Fruit fly (Drosophila melanogaster): Measurements from ENCODE around the gene prt.

Gene prt

DNA sequence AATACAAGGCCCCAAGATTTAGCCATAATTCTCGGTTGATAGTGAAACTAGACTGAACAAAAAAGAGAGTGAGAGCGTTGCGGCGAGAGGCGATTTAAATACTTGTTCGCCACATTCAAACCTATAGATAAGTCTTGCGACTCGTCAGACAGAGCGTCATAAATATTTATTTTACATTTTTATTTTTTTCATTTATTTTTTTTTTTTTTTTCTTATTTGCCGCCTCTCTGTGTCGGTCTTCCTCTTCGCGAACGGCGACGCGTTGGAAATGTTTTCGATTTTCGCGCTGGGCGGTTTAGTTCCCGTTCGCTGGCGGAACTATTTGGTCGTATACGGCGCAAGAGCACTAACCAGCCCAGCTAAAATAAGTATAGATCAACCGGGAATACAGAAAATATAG lies 29.3 kb upstream of the prt start:
- no peak for TF ChIP-seq Crg-1 (GFP tag; optimal IDR thresholded peaks at IDR 0.05)
- TF ChIP-seq ovo (GFP tag; optimal IDR thresholded peaks at IDR 0.05): peak; percentile 24
- TF ChIP-seq CG14711 (tag; optimal IDR thresholded peaks at IDR 0.05): no peak
- peak; percentile 62 for TF ChIP-seq Mnt (GFP tag; optimal IDR thresholded peaks at IDR 0.05)
- TF ChIP-seq bab1 (GFP tag; optimal IDR thresholded peaks at IDR 0.05): no peak
- no peak for TF ChIP-seq toe (GFP tag; optimal IDR thresholded peaks at IDR 0.05)
- TF ChIP-seq CG33017 (tag; optimal IDR thresholded peaks at IDR 0.05): peak; percentile 53
- TF ChIP-seq CG7101 (tag; optimal IDR thresholded peaks at IDR 0.05): peak; percentile 26
- TF ChIP-seq CG12768 (GFP tag; optimal IDR thresholded peaks at IDR 0.05): peak; percentile 79
- no peak for TF ChIP-seq CG1620 (GFP tag; optimal IDR thresholded peaks at IDR 0.05)
- TF ChIP-seq Hr96 (GFP tag; optimal IDR thresholded peaks at IDR 0.05): no peak
- peak; percentile 96 for TF ChIP-seq kay (GFP tag; ENCODE audit: borderline replicate concordance)
- no peak for TF ChIP-seq CG7045 (GFP tag; optimal IDR thresholded peaks at IDR 0.05)
- peak; percentile 85 for TF ChIP-seq cic (GFP tag; optimal IDR thresholded peaks at IDR 0.05)
- peak; percentile 16 for TF ChIP-seq CG5204 (GFP tag; optimal IDR thresholded peaks at IDR 0.05)
- peak; percentile 22 for TF ChIP-seq tj (GFP tag; optimal IDR thresholded peaks at IDR 0.05)
- TF ChIP-seq cnc (optimal IDR thresholded peaks at IDR 0.05): no peak

- TF ChIP-seq CG14711 (tag; optimal IDR thresholded peaks at IDR 0.05) (no peak), kay (GFP tag; ENCODE audit: borderline replicate concordance) (no peak), cnc (optimal IDR thresholded peaks at IDR 0.05) (no peak), CG11617 (GFP tag; optimal IDR thresholded peaks at IDR 0.05) (no peak), CG7045 (GFP tag; optimal IDR thresholded peaks at IDR 0.05) (no peak), bab1 (GFP tag; optimal IDR thresholded peaks at IDR 0.05) (no peak), Mnt (GFP tag; optimal IDR thresholded peaks at IDR 0.05) (no peak), CG33017 (tag; optimal IDR thresholded peaks at IDR 0.05) (no peak), CG5204 (GFP tag; optimal IDR thresholded peaks at IDR 0.05) (no peak), CG7101 (tag; optimal IDR thresholded peaks at IDR 0.05) (no peak)
These were observed 28.8 kb upstream of the prt start for dm6 chr3R:23727657-23728056.

DNA sequence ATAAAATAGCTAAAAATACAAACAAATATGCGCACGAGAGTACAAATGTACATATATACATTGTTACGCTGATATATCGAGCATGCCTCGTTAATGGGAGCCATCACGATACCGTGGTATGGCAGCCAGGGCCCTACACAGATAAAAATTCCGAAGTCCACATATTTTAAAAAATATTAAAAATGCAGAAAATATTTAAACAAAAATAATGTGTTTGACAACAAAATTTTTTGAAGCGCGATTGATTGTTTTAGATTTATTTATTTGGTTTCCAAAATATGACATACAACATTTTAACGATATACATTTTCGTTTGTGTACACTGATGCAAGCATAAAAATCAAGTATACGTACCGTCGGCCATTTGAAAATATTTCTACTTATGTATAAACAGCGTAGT lies 27.9 kb upstream of the prt start:
- TF ChIP-seq kay (GFP tag; ENCODE audit: borderline replicate concordance) (peak; percentile 88), Crg-1 (GFP tag; optimal IDR thresholded peaks at IDR 0.05) (no peak), CG11617 (GFP tag; optimal IDR thresholded peaks at IDR 0.05) (peak; percentile 69), ovo (GFP tag; optimal IDR thresholded peaks at IDR 0.05) (no peak), CG12768 (GFP tag; optimal IDR thresholded peaks at IDR 0.05) (peak; percentile 49), toe (GFP tag; optimal IDR thresholded peaks at IDR 0.05) (peak; percentile 67), cnc (optimal IDR thresholded peaks at IDR 0.05) (no peak), CG14711 (tag; optimal IDR thresholded peaks at IDR 0.05) (peak; percentile 79), Hr96 (GFP tag; optimal IDR thresholded peaks at IDR 0.05) (peak; percentile 4), Mnt (GFP tag; optimal IDR thresholded peaks at IDR 0.05) (peak; percentile 25), CG7101 (tag; optimal IDR thresholded peaks at IDR 0.05) (peak; percentile 76), Clk (GFP tag; optimal IDR thresholded peaks at IDR 0.05) (no peak), CG5204 (GFP tag; optimal IDR thresholded peaks at IDR 0.05) (peak; percentile 66), cic (GFP tag; optimal IDR thresholded peaks at IDR 0.05) (no peak), bab1 (GFP tag; optimal IDR thresholded peaks at IDR 0.05) (peak; percentile 20), CG1620 (GFP tag; optimal IDR thresholded peaks at IDR 0.05) (no peak), tj (GFP tag; optimal IDR thresholded peaks at IDR 0.05) (peak; percentile 13), pad (GFP tag; optimal IDR thresholded peaks at IDR 0.05) (peak; percentile 22), CG7045 (GFP tag; optimal IDR thresholded peaks at IDR 0.05) (peak; percentile 78), CG33017 (tag; optimal IDR thresholded peaks at IDR 0.05) (peak; percentile 87)

DNA sequence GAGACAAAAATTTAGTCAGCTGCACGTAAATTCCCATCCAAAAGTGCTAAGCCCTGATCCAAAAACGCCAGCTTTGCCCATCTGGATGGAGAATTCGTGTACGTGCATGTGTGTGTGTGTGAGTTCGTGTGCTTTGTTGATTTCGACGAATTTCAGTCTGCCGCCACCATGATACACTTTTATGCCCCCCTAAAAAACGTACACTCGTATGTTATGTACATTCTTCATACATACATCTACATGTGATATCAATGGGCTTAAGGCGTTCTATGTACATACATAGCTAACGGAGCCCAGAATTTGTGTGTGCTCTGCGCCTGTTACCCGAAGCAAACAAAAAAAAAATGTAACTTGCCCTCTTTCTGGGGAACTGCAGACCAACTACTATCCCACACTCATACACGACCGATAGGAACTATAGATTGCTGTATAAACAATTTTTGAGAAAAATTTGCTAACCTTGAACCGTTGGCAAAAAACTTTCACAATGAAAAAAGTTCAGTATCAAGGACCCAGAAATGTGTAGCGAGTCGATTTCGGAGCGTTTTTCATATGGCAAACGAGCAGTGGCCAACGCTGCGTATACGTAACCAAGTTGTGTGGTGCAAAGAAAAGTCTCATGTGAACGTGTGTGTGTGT lies 27.0 kb upstream of the prt start:
- TF ChIP-seq CG12768 (GFP tag; optimal IDR thresholded peaks at IDR 0.05) (peak; percentile 32), CG33017 (tag; optimal IDR thresholded peaks at IDR 0.05) (no peak)

DNA sequence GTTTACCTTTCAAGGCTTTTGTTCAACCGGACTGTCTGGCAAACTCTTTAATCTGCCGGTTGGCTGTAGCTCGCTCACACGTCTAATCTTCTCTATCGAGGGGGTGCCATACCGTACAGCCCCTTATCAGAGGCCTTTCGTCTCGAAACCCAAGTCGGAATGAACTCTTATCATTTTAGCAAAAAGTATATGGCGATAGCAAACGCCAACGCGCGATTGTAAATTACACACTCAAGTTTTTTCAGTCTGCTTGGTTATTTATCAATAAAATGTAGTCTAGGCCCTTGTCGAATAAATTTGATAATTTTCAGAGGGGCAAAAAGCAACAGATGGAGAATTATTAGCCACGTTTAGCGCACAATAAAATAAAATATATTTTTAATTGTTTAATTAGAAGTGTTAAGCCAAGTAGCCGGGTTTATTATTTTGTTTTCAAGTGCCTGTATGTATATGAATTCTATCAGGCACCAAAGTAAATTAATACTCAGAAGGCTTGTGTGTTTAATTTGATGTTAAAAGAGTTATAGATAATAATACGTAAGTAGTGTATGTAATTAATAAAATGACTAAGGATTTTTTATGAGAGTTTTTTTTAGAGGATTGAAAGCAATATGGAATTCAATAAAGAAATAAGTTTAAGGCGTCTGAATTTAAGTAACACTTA lies 26.1 kb upstream of the prt start:
- no peak for TF ChIP-seq CG7045 (GFP tag; optimal IDR thresholded peaks at IDR 0.05)
- TF ChIP-seq Mnt (GFP tag; optimal IDR thresholded peaks at IDR 0.05): peak; percentile 34
- peak in 1 of 2 experiments; percentile 16 for TF ChIP-seq cnc (optimal IDR thresholded peaks at IDR 0.05)
- peak; percentile 18 for TF ChIP-seq CG12768 (GFP tag; optimal IDR thresholded peaks at IDR 0.05)
- peak; percentile 24 for TF ChIP-seq CG33017 (tag; optimal IDR thresholded peaks at IDR 0.05)
- TF ChIP-seq cic (GFP tag; optimal IDR thresholded peaks at IDR 0.05): peak; percentile 90
- no peak for TF ChIP-seq Hr96 (GFP tag; optimal IDR thresholded peaks at IDR 0.05)

DNA sequence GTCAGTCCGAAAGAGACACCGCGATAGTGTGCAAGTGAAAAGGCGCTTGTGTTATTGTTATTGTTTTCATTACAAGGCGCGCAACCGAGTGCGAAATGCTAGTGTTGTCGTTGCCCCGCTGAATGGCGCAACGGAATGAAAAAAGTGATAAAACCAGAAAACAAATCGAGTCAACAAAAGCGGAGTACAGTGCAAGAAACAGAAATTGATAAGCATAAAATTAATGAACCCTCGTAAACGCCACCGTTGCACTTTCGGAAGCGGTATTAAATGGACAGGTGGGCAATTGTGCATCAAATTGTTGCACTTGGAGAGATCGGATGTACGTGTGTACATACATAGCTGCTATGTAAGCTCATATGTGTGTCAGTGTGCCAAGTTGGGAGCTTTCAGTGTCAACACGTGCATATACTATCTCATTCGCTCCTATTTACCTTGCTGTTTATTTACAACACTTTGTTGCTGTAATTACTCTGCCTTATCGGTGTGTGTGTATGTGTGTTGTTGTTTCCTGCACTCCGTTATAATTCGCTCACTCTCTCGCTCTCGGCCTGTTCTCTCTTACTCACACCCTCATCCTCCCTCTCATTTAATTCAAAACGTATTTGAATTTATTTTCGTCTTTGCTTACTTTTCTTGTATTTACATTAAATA lies 24.7 kb upstream of the prt start:
- TF ChIP-seq CG7101 (tag; optimal IDR thresholded peaks at IDR 0.05) (peak; percentile 77), kay (GFP tag; ENCODE audit: borderline replicate concordance) (peak; percentile 98), Hr96 (GFP tag; optimal IDR thresholded peaks at IDR 0.05) (peak; percentile 65), CG33017 (tag; optimal IDR thresholded peaks at IDR 0.05) (peak; percentile 72), cnc (optimal IDR thresholded peaks at IDR 0.05) (no peak), Crg-1 (GFP tag; optimal IDR thresholded peaks at IDR 0.05) (peak; percentile 92), pad (GFP tag; optimal IDR thresholded peaks at IDR 0.05) (peak; percentile 89), CG7045 (GFP tag; optimal IDR thresholded peaks at IDR 0.05) (peak; percentile 80), Mnt (GFP tag; optimal IDR thresholded peaks at IDR 0.05) (peak; percentile 91), cic (GFP tag; optimal IDR thresholded peaks at IDR 0.05) (peak; percentile 99), CG14711 (tag; optimal IDR thresholded peaks at IDR 0.05) (no peak), Clk (GFP tag; optimal IDR thresholded peaks at IDR 0.05) (peak; percentile 81), CG1620 (GFP tag; optimal IDR thresholded peaks at IDR 0.05) (no peak), toe (GFP tag; optimal IDR thresholded peaks at IDR 0.05) (peak; percentile 54), CG5204 (GFP tag; optimal IDR thresholded peaks at IDR 0.05) (peak; percentile 11), CG12768 (GFP tag; optimal IDR thresholded peaks at IDR 0.05) (peak; percentile 55), bab1 (GFP tag; optimal IDR thresholded peaks at IDR 0.05) (peak; percentile 4), CG11617 (GFP tag; optimal IDR thresholded peaks at IDR 0.05) (peak; percentile 79), ovo (GFP tag; optimal IDR thresholded peaks at IDR 0.05) (peak; percentile 94), tj (GFP tag; optimal IDR thresholded peaks at IDR 0.05) (peak; percentile 88)
